1 worm cellular context compared by ENCODE assay signal in the genomic region with DNA sequence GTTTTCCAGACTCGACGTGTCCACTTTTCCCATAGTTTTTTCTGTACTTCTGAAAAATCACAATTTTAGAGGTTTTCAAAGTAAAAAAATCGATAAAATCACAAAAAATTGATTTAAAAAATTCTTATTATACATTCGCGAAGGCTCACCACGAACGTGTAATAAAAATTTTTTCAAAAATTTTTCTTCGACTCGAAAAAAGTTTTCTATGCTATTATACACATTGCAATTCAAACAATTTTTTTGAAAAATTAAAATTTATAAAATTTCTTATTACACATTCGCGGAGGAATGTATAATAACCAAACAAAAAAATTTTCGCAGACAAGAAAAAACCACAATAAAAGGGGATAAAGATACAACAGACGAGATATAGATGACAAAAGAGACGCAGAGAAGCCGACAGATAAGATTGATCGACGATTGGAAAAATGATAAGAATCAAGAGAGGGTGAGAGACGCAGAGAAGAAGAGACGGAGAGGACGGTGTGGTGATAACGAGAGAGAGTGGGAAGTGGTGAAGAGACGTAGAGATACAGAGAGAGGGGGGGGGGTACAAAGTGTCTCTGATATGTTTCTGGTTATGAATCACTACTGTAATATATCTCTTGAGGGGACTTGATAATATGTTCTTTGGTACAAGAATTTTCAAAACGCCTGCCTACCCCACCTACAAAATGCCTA.
TF ChIP-seq lines count a peak whose summit lies in the region.

Gene nhr-119, minus strand, starts transcription at position 51 of the 684 bp plus-strand sequence.

TF ChIP-seq in whole organism, L1 larva, 84 proteins besides CTCF, POLR2A, EP300 and RAD21 (continued from another document):
- TF ChIP-seq tbx-2 (tag; optimal IDR thresholded peaks at IDR 0.05; lab: Kevin White, UChicago) (peak; percentile 77), nhr-90 (tag; optimal IDR thresholded peaks at IDR 0.05; lab: Kevin White, UChicago; ENCODE audit: poor library complexity) (peak; percentile 87), mep-1 (tag; optimal IDR thresholded peaks at IDR 0.05; lab: Kevin White, UChicago) (peak; percentile 52), sup-37 (GFP tag; optimal IDR thresholded peaks at IDR 0.05; lab: Kevin White, UChicago) (no peak), ceh-90 (tag; optimal IDR thresholded peaks at IDR 0.05; lab: Kevin White, UChicago) (no peak), lin-15B (tag; optimal IDR thresholded peaks at IDR 0.05; lab: Kevin White, UChicago) (no peak), tlp-1 (tag; optimal IDR thresholded peaks at IDR 0.05; lab: Kevin White, UChicago) (no peak), aly-2 (tag; optimal IDR thresholded peaks at IDR 0.05; lab: Kevin White, UChicago) (no peak), ces-1 (GFP tag; optimal IDR thresholded peaks at IDR 0.05; lab: Kevin White, UChicago) (no peak), ets-5 (GFP tag; IDR thresholded peaks at IDR 0.05; lab: Robert Waterston, UW) (no peak), ztf-4 (tag; optimal IDR thresholded peaks at IDR 0.05; lab: Kevin White, UChicago) (peak; percentile 40), skn-1 (tag; optimal IDR thresholded peaks at IDR 0.05; lab: Kevin White, UChicago) (peak; percentile 4), fkh-8 (tag; optimal IDR thresholded peaks at IDR 0.05; lab: Kevin White, UChicago) (no peak), C04F5.9 (tag; optimal IDR thresholded peaks at IDR 0.05; lab: Kevin White, UChicago) (no peak), rnt-1 (tag; optimal IDR thresholded peaks at IDR 0.05; lab: Kevin White, UChicago) (peak; percentile 87), dpl-1 (GFP tag; optimal IDR thresholded peaks at IDR 0.05; lab: Kevin White, UChicago) (peak; percentile 32 to 58 (median 34)), efl-1 (optimal IDR thresholded peaks at IDR 0.05; lab: Kevin White, UChicago) (peak; percentile 61 to 65), efl-1 (GFP tag; optimal IDR thresholded peaks at IDR 0.05 in 1 of 2; lab: Kevin White, UChicago) (peak; percentile 23 to 95), F16B12.6 (tag; optimal IDR thresholded peaks at IDR 0.05; lab: Kevin White, UChicago) (no peak), mdl-1 (tag; optimal IDR thresholded peaks at IDR 0.05; lab: Kevin White, UChicago) (peak in 1 of 2 experiments; percentile 71), egl-13 (tag; optimal IDR thresholded peaks at IDR 0.05; lab: Kevin White, UChicago) (no peak), hlh-4 (tag; optimal IDR thresholded peaks at IDR 0.05; lab: Kevin White, UChicago) (no peak), sox-4 (tag; optimal IDR thresholded peaks at IDR 0.05; lab: Kevin White, UChicago) (no peak)
TF ChIP-seq in whole organism, L1 larva: peak in this region for 34.
